Fruit fly (Drosophila melanogaster): ENCODE measurements around the gene CG44869.

Gene CG44869

dm6 chr2L:15386749-15387148, 31.4 kb downstream of the CG44869 start:
- TF ChIP-seq CG8478 (optimal IDR thresholded peaks at IDR 0.05): no peak
- TF ChIP-seq CTCF (optimal IDR thresholded peaks at IDR 0.05): no peak

- no peak for TF ChIP-seq CG8478 (optimal IDR thresholded peaks at IDR 0.05)
- no peak for TF ChIP-seq CTCF (optimal IDR thresholded peaks at IDR 0.05)
Measured at dm6 chr2L:15386075-15386474, 32.1 kb downstream of the CG44869 start.

dm6 chr2L:15385340-15385739, 32.8 kb downstream of the CG44869 start:
- TF ChIP-seq CTCF (optimal IDR thresholded peaks at IDR 0.05): no peak
- TF ChIP-seq CG8478 (optimal IDR thresholded peaks at IDR 0.05): no peak

- TF ChIP-seq CG8478 (optimal IDR thresholded peaks at IDR 0.05) (no peak), CTCF (optimal IDR thresholded peaks at IDR 0.05) (no peak)
Measured at dm6 chr2L:15383026-15383575, 35.1 kb downstream of the CG44869 start.

dm6 chr2L:15371939-15372338, 46.2 kb downstream of the CG44869 start:
- TF ChIP-seq CTCF (optimal IDR thresholded peaks at IDR 0.05): no peak
- no peak for TF ChIP-seq CG8478 (optimal IDR thresholded peaks at IDR 0.05)

dm6 chr2L:15371237-15371636, 46.9 kb downstream of the CG44869 start:
- no peak for TF ChIP-seq CG8478 (optimal IDR thresholded peaks at IDR 0.05)
- TF ChIP-seq CTCF (optimal IDR thresholded peaks at IDR 0.05): no peak

- no peak for TF ChIP-seq CTCF (optimal IDR thresholded peaks at IDR 0.05)
- TF ChIP-seq CG8478 (optimal IDR thresholded peaks at IDR 0.05): no peak
Measured at dm6 chr2L:15370467-15370866, 47.7 kb downstream of the CG44869 start.

dm6 chr2L:15370016-15370415, 48.1 kb downstream of the CG44869 start:
- TF ChIP-seq CG8478 (optimal IDR thresholded peaks at IDR 0.05) (no peak), CTCF (optimal IDR thresholded peaks at IDR 0.05) (no peak)

All from S2 (cell line).